Fruit fly (Drosophila melanogaster): ENCODE results near the gene tgo.

- TF ChIP-seq CG3919 (GFP tag; optimal IDR thresholded peaks at IDR 0.05) (no peak), CG16779 (tag; optimal IDR thresholded peaks at IDR 0.05) (no peak), fkh (GFP tag; optimal IDR thresholded peaks at IDR 0.05) (no peak), Blimp-1 (GFP tag; optimal IDR thresholded peaks at IDR 0.05) (no peak), CG8119 (GFP tag; IDR thresholded peaks at IDR 0.05) (no peak), CG6854 (GFP tag; optimal IDR thresholded peaks at IDR 0.05) (no peak), Lpt (GFP tag; optimal IDR thresholded peaks at IDR 0.05) (no peak), CG6808 (GFP tag; optimal IDR thresholded peaks at IDR 0.05) (no peak), dsx (GFP tag; optimal IDR thresholded peaks at IDR 0.05; ENCODE audit: poor library complexity, severe bottlenecking) (no peak)
Measured at dm6 chr3R:9046954-9047353, 27.1 kb upstream of the tgo start.

Measured in whole organism, prepupa.